Worm (Caenorhabditis elegans): ENCODE measurements around the gene T21C9.11.

Gene T21C9.11

DNA sequence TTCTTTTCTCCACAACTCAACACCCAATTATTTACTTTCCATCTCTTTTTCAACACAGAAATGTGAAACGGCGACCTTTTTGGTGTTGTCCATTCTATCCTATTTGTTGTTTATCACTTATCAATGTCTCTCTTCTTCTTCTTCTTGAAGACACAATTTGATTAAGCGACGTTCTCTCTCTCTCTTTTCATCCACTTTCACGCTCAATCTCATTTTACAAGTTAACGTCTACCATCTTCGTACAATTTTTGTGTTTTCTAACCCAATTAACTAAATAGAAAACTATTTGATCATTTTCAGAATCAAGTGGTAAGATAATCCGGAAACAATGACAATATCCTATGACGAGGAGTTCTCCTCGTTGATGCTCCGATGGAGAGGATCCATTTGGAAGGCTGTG is 37.0 kb downstream of the T21C9.11 start, which contains the start of gene best-14:
Gene best-14 (plus strand): TSS at position 301 of the 400 bp plus-strand sequence.
- TF ChIP-seq ceh-48 (tag; optimal IDR thresholded peaks at IDR 0.05), result no peak
- no peak for TF ChIP-seq fax-1 (tag; optimal IDR thresholded peaks at IDR 0.05)
- no peak for TF ChIP-seq ceh-31 (tag; optimal IDR thresholded peaks at IDR 0.05)
- TF ChIP-seq ama-1 (optimal IDR thresholded peaks at IDR 0.05), result no peak

DNA sequence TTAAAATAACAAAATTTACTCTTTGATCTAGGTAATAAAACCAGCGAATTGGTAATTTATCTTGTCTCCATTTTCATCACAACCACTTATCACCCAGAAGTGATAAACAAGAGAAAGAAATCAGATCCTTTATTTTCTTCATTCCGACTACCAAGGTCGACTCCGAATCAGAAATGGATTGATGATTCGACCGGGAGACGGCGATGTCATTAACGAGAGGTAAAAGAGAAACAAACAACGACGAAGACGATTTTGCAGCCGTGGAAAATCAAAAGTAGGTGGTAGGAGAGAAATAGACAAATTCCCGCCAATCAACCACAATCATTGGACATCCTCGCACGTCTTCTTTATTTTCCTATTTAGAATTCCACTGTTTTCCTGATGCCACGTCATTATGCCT is 37.6 kb downstream of the T21C9.11 start:
- TF ChIP-seq K09A11.1 (tag; optimal IDR thresholded peaks at IDR 0.05; ENCODE audit: insufficient read depth) (no peak), lin-11 (tag; optimal IDR thresholded peaks at IDR 0.05) (no peak), lim-6 (tag; optimal IDR thresholded peaks at IDR 0.05) (no peak), hlh-13 (GFP tag; optimal IDR thresholded peaks at IDR 0.05) (no peak), rnt-1 (tag; optimal IDR thresholded peaks at IDR 0.05) (no peak), elt-4 (tag; optimal IDR thresholded peaks at IDR 0.05) (no peak), ceh-24 (tag; optimal IDR thresholded peaks at IDR 0.05) (no peak), hlh-8 (tag; optimal IDR thresholded peaks at IDR 0.05) (no peak), sdc-2 (tag; optimal IDR thresholded peaks at IDR 0.05) (no peak), ceh-34 (tag; optimal IDR thresholded peaks at IDR 0.05) (no peak), ceh-30 (tag; optimal IDR thresholded peaks at IDR 0.05) (no peak), ttx-3 (tag; optimal IDR thresholded peaks at IDR 0.05) (no peak), hlh-30 (tag; optimal IDR thresholded peaks at IDR 0.05; ENCODE audit: insufficient read depth) (no peak)

DNA sequence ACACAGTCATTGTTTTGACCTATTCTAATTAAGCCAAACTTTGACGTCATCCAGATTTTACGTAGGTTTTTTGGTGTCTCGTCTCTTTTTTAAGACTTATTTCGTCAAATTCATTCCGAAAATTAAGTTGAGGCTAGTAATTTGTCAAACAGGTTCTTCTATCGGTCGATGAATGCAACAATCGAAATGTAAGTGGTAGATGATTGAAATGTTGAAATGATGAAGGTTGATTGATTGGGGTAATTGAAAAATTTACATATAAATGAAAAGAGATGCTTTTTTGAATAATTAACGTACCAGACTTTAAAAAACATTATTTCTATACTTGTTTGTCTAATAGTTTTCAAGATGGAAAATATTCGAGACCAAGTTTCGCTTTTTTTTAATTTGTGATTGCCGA is 38.3 kb downstream of the T21C9.11 start:
- no peak for TF ChIP-seq ceh-9 (tag; optimal IDR thresholded peaks at IDR 0.05)
- no peak for TF ChIP-seq pqm-1 (tag; optimal IDR thresholded peaks at IDR 0.05)
- no peak for TF ChIP-seq fkh-6 (tag; optimal IDR thresholded peaks at IDR 0.05)
- no peak for TF ChIP-seq pax-1 (tag; optimal IDR thresholded peaks at IDR 0.05)
- TF ChIP-seq che-1 (tag; optimal IDR thresholded peaks at IDR 0.05), result no peak
- no peak for TF ChIP-seq ref-2 (tag; optimal IDR thresholded peaks at IDR 0.05)
- TF ChIP-seq ceh-19 (GFP tag; optimal IDR thresholded peaks at IDR 0.05), result no peak
- no peak for TF ChIP-seq ceh-18 (tag; optimal IDR thresholded peaks at IDR 0.05)
- TF ChIP-seq ets-4 (tag; optimal IDR thresholded peaks at IDR 0.05), result no peak
- TF ChIP-seq lin-11 (tag; optimal IDR thresholded peaks at IDR 0.05), result no peak
- TF ChIP-seq ztf-16 (tag; optimal IDR thresholded peaks at IDR 0.05), result no peak
- no peak for TF ChIP-seq elt-2 (tag; optimal IDR thresholded peaks at IDR 0.05)
- TF ChIP-seq K09A11.1 (tag; optimal IDR thresholded peaks at IDR 0.05; ENCODE audit: insufficient read depth), result no peak
- TF ChIP-seq madf-2 (tag; optimal IDR thresholded peaks at IDR 0.05), result no peak
- TF ChIP-seq C08G9.2 (tag; optimal IDR thresholded peaks at IDR 0.05), result no peak
- no peak for TF ChIP-seq dve-1 (tag; optimal IDR thresholded peaks at IDR 0.05)
- no peak for TF ChIP-seq unc-55 (GFP tag; optimal IDR thresholded peaks at IDR 0.05)

DNA sequence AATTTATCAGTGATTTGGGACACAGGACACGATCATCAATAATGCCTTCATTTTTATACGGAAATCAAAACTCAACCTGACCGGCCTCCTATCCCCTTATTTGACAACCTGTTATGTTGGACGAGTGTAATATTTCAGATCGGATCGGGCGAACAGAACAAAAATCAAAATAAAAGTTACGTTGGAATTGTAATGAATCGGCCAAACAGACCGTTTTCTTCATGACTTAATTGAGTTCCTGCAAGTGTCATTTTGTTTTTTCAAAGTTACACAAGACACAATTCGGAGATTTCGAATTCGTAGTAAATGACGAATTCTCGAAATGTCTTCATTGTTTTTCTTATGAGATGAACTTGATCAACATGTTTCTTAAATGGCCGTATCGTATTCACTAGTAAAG is 39.5 kb downstream of the T21C9.11 start, which contains the start of gene F32G8.3:
Gene F32G8.3 (minus strand): TSS at position 101 of the 400 bp plus-strand sequence.
- TF ChIP-seq hlh-30 (tag; optimal IDR thresholded peaks at IDR 0.05; ENCODE audit: insufficient read depth) (no peak), T23F11.4 (GFP tag; optimal IDR thresholded peaks at IDR 0.05) (no peak)

DNA sequence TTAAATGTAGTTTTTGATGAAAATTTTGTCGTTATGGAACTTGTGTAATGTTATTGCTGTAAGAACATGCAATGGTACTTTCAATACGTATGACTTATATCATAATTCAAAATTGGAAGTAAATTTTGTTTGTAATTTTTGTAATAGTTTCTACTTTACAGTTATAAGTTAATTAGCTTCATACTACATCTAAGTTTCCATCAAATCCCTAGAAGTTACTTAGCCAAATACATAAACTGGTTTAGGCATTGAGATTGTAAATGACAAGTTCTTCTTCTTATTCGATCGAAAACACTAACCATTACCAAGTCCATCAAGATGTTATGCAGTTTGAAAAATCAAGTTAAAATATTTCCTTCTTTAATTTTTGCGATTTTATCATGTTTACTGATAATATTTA is 45.0 kb downstream of the T21C9.11 start, which contains the start of gene F32G8.2:
Gene F32G8.2 (plus strand): TSS at position 301 of the 400 bp plus-strand sequence.
- TF ChIP-seq pax-1 (tag; optimal IDR thresholded peaks at IDR 0.05) (no peak), fkh-10 (GFP tag; optimal IDR thresholded peaks at IDR 0.05) (no peak), ceh-31 (tag; optimal IDR thresholded peaks at IDR 0.05) (no peak), pha-4 (tag; optimal IDR thresholded peaks at IDR 0.05) (no peak), pag-3 (tag; optimal IDR thresholded peaks at IDR 0.05; ENCODE audit: borderline replicate concordance) (no peak), K09A11.1 (tag; optimal IDR thresholded peaks at IDR 0.05; ENCODE audit: insufficient read depth) (no peak)

Data from whole organism, late embryonic.